Worm (Caenorhabditis elegans): ENCODE measurements around the gene F22E5.22.
"Not testable (repeated sequence)": the region's sequence is repeated elsewhere in the genome, so short reads cannot be mapped to it uniquely, and the experiment has no call there.

The F22E5.22 gene

DNA sequence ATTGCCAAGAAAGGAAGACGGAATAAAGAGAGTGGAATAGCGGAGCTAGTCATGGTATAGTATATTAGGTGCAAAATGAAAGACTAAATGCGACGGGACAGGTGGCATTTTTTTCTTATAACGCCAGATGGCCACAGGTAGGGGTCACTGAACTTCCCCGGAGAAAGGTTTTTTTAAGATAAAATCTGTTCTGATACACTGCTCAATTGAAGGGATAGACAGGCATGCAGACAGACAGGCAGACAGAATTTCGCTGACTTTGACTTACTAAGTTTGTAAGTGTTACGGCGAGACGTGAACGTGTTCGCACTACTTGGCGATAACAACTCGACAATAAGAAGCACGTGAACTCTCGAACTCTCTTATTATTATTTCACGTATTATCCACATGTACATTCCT is 7.8 kb downstream of the F22E5.22 start, which contains the start of the genes F22E5.20 and F22E5.1:
Gene F22E5.20, minus strand, starts transcription at position 101 of the 400 bp plus-strand sequence.
Gene F22E5.1, plus strand, starts transcription at position 242 of the 400 bp plus-strand sequence.
- not testable (repeated sequence) for TF ChIP-seq elt-2, ZK546.5, nhr-25 (tag; optimal IDR thresholded peaks at IDR 0.05)

DNA sequence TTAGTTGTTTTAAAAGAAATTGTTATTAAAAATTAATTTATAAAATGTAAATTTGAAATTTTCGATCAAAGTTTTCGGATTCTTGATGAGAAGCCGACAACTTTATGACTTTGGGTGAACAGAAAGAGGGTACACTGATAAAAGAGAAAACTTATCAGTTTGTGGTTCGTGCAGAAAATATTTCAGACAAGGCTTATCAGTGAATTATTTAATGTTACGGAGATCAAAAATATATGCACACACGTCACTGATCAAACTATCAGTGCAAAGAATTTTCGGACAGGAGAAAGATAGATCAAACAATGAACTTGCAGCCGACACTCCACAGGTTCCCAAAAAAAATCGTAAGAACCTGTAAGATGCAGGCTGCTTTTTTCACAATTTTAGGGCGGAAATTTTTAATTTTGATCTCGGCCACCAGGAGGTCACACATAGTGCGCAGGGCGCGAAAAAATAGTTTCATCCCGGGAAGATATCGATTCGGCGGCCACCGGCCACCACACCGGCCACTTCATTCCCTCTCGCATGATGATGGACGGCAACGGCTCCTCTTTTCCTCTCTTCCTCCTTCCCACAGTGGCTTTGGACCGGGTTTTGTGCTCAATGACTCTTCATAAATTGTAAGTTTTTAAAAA is 11.9 kb downstream of the F22E5.22 start, which contains the start of gene F22E5.17:
Gene F22E5.17, plus strand, starts transcription at position 508 of the 635 bp plus-strand sequence.
- TF ChIP-seq skn-1 (tag; optimal IDR thresholded peaks at IDR 0.05) (peak; percentile 4), pqm-1 (tag; optimal IDR thresholded peaks at IDR 0.05) (peak; percentile 69), ztf-11 (tag; optimal IDR thresholded peaks at IDR 0.05) (no peak), ceh-82 (tag; optimal IDR thresholded peaks at IDR 0.05) (no peak), elt-1 (tag; optimal IDR thresholded peaks at IDR 0.05) (no peak), elt-2 (tag; optimal IDR thresholded peaks at IDR 0.05) (peak; percentile 94)

DNA sequence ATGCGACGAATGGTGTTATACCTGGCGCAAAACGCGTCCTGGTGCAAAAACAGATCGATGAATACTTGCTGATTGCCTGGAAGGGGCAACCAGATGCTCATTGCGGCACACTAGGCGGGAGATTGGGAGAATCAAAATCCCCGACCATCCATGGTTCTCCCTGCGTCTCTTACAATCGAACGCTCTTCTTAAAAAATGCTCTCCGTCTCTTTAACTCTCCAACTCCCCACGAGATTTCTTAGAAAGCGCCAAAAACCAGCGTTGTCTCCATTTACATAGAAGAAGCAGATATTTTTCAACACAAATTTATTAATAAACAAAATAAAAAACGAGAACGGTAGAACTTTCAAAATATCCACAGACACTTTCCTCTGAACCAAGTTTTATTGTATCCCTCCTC is 15.4 kb downstream of the F22E5.22 start, which contains the start of gene F34D6.1:
Gene F34D6.1, minus strand, starts transcription at position 101 of the 400 bp plus-strand sequence.
- TF ChIP-seq lin-39 (tag; optimal IDR thresholded peaks at IDR 0.05) (no peak), jun-1 (tag; optimal IDR thresholded peaks at IDR 0.05) (no peak), nhr-43 (tag; optimal IDR thresholded peaks at IDR 0.05; ENCODE audit: poor library complexity, severe bottlenecking) (no peak), egl-5 (tag; optimal IDR thresholded peaks at IDR 0.05) (no peak)

DNA sequence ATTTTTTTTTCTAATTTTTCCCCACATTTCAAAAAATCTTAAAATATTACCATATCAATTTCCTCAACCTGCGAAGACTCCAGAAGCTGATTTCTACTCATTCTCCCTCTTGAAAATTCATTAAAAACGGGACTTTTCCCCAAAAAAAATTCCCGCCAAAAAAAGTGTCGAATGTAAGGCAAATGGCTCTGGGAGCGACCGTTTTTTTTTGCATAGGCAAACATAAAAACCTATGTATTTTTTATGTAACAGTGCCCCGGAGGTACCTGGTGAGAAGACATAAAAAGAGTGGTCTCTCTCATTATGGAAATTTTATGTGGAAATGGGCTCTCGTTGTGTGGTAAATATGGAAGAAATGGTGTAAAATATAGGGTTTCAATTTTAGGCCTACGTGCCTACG is 18.5 kb downstream of the F22E5.22 start, which contains the start of gene ceh-87:
Gene ceh-87, minus strand, starts transcription at position 101 of the 400 bp plus-strand sequence.
- no peak for TF ChIP-seq nhr-25 (tag; optimal IDR thresholded peaks at IDR 0.05)
- no peak for TF ChIP-seq pha-4 (tag; optimal IDR thresholded peaks at IDR 0.05)
- no peak for TF ChIP-seq daf-12 (tag; optimal IDR thresholded peaks at IDR 0.05)
- no peak for TF ChIP-seq tbx-2 (tag; optimal IDR thresholded peaks at IDR 0.05)
- no peak for TF ChIP-seq nhr-237 (tag; optimal IDR thresholded peaks at IDR 0.05)
- no peak for TF ChIP-seq egl-27 (tag; optimal IDR thresholded peaks at IDR 0.05)
- TF ChIP-seq lin-15B (tag; optimal IDR thresholded peaks at IDR 0.05) = no peak
- TF ChIP-seq fos-1 (tag; optimal IDR thresholded peaks at IDR 0.05) = no peak
- TF ChIP-seq nfya-1 (tag; optimal IDR thresholded peaks at IDR 0.05; ENCODE audit: insufficient read depth) = no peak
- no peak for TF ChIP-seq skn-1 (tag; optimal IDR thresholded peaks at IDR 0.05)
- TF ChIP-seq ceh-16 (tag; optimal IDR thresholded peaks at IDR 0.05) = no peak
- no peak for TF ChIP-seq aly-2 (tag; optimal IDR thresholded peaks at IDR 0.05)
- no peak for TF ChIP-seq unc-39 (tag; optimal IDR thresholded peaks at IDR 0.05)
- TF ChIP-seq eor-1 (tag; optimal IDR thresholded peaks at IDR 0.05) = no peak
- TF ChIP-seq nhr-76 (tag; optimal IDR thresholded peaks at IDR 0.05) = no peak
- no peak for TF ChIP-seq elt-3 (tag; optimal IDR thresholded peaks at IDR 0.05)
- TF ChIP-seq ceh-9 (tag; optimal IDR thresholded peaks at IDR 0.05) = no peak
- TF ChIP-seq ZK546.5 (tag; optimal IDR thresholded peaks at IDR 0.05) = no peak

DNA sequence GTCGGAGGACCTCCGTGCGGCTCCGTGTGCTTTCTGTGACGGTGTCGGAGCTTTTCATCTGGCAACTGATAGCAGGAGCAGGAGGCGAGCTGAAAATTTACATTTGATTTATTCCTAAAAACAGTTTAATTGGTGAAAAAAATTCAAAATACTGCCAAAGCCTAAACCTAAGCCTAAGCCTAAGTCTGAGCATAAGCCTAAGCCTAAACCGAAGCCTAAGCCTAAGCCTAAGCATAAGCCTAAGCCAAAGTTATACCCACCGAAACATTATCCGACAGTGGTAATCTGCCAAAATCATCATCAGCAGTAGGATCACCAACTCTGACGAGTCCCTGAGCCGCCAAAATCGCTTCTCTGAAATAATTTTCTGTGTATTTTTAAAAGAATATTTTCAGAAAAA is 19.1 kb downstream of the F22E5.22 start:
- TF ChIP-seq ama-1 (optimal IDR thresholded peaks at IDR 0.05) (no peak), ztf-4 (tag; optimal IDR thresholded peaks at IDR 0.05) (no peak), sea-2 (GFP tag; optimal IDR thresholded peaks at IDR 0.05) (no peak), nfya-1 (tag; optimal IDR thresholded peaks at IDR 0.05; ENCODE audit: insufficient read depth) (no peak), ceh-16 (tag; optimal IDR thresholded peaks at IDR 0.05) (no peak), nhr-67 (tag; optimal IDR thresholded peaks at IDR 0.05) (no peak), elt-3 (tag; optimal IDR thresholded peaks at IDR 0.05) (no peak), egl-5 (tag; optimal IDR thresholded peaks at IDR 0.05) (no peak), eor-1 (tag; optimal IDR thresholded peaks at IDR 0.05) (no peak), ceh-28 (tag; optimal IDR thresholded peaks at IDR 0.05) (no peak), tbx-2 (tag; optimal IDR thresholded peaks at IDR 0.05) (no peak), aly-2 (tag; optimal IDR thresholded peaks at IDR 0.05) (no peak), pqm-1 (tag; optimal IDR thresholded peaks at IDR 0.05) (no peak), nhr-11 (tag; optimal IDR thresholded peaks at IDR 0.05) (no peak), elt-2 (tag; optimal IDR thresholded peaks at IDR 0.05) (no peak), nhr-76 (tag; optimal IDR thresholded peaks at IDR 0.05) (no peak), ZK546.5 (tag; optimal IDR thresholded peaks at IDR 0.05) (no peak), ceh-9 (tag; optimal IDR thresholded peaks at IDR 0.05) (no peak), unc-62 (GFP tag; optimal IDR thresholded peaks at IDR 0.05) (no peak), R02D3.7 (tag; optimal IDR thresholded peaks at IDR 0.05) (no peak)

All from whole organism, L3 larva.